Fruit fly (Drosophila melanogaster): Measurements from ENCODE around the gene TTLL3A.

The TTLL3A gene

DNA sequence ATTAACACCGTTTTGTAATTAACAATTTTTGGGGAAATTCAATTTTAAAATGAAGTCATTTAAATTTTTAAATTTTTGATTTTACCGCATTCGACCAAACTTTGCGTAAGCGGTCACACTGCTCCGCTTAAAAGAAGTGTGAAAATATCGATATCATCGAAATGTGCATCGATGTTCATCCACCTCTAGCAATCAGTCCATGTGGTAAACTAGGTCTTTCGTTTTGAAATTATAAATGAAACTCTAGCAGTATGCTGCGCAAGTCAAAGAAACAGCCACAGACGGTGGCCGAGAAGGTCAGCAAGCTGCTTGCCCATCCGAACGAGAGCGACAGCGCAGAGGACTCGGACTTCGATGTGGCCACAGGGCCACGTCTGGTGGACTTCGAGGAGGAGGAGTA lies 22.5 kb downstream of the TTLL3A start, which contains the start of gene Aatf (continued):
- TF ChIP-seq CG8290 (GFP tag; optimal IDR thresholded peaks at IDR 0.05) (no peak), CG8290 (tag; optimal IDR thresholded peaks at IDR 0.05) (no peak), Antp (GFP tag; optimal IDR thresholded peaks at IDR 0.05) (peak; percentile 13), D19A (tag; optimal IDR thresholded peaks at IDR 0.05) (no peak), HLH3B (GFP tag; IDR thresholded peaks at IDR 0.05) (no peak), CG10979 (tag; optimal IDR thresholded peaks at IDR 0.05) (no peak), ind (GFP tag; optimal IDR thresholded peaks at IDR 0.05) (no peak), Dfd (GFP tag; optimal IDR thresholded peaks at IDR 0.05) (no peak), Eip74EF (GFP tag; optimal IDR thresholded peaks at IDR 0.05) (no peak), br (optimal IDR thresholded peaks at IDR 0.05) (no peak), CG4282 (GFP tag; optimal IDR thresholded peaks at IDR 0.05) (no peak), sr (GFP tag; IDR thresholded peaks at IDR 0.05) (no peak), Ets97D (GFP tag; optimal IDR thresholded peaks at IDR 0.05) (peak; percentile 8), Lhr (GFP tag; optimal IDR thresholded peaks at IDR 0.05) (peak; percentile 24), CG11696 (GFP tag; IDR thresholded peaks at IDR 0.05) (no peak), CG12104 (GFP tag; optimal IDR thresholded peaks at IDR 0.05) (no peak), CG14050 (GFP tag; IDR thresholded peaks at IDR 0.05) (no peak), Usf (GFP tag; optimal IDR thresholded peaks at IDR 0.05) (no peak), sisA (GFP tag; IDR thresholded peaks at IDR 0.05) (no peak), sob (GFP tag; IDR thresholded peaks at IDR 0.05) (no peak), run (tag; optimal IDR thresholded peaks at IDR 0.05) (no peak), Dp (GFP tag; optimal IDR thresholded peaks at IDR 0.05) (peak; percentile 96), CG2202 (tag; optimal IDR thresholded peaks at IDR 0.05) (no peak), CG7357 (GFP tag; IDR thresholded peaks at IDR 0.05) (no peak), lab (GFP tag; optimal IDR thresholded peaks at IDR 0.05) (no peak), CG17186 (GFP tag; optimal IDR thresholded peaks at IDR 0.05) (peak; percentile 72), MBD-R2 (GFP tag; IDR thresholded peaks at IDR 0.05) (peak; percentile 84), CG7987 (GFP tag; optimal IDR thresholded peaks at IDR 0.05) (no peak), CG6765 (GFP tag; optimal IDR thresholded peaks at IDR 0.05) (no peak), CG9437 (GFP tag; optimal IDR thresholded peaks at IDR 0.05) (no peak), CG8944 (GFP tag; optimal IDR thresholded peaks at IDR 0.05) (no peak), CG9727 (GFP tag; optimal IDR thresholded peaks at IDR 0.05) (no peak), Myb (GFP tag; optimal IDR thresholded peaks at IDR 0.05) (peak; percentile 47), Med (GFP tag) (peak; percentile 81), h (optimal IDR thresholded peaks at IDR 0.05) (no peak), Dip2 (GFP tag; IDR thresholded peaks at IDR 0.05) (no peak), Bteb2 (GFP tag; optimal IDR thresholded peaks at IDR 0.05) (peak; percentile 15), NFAT (GFP tag; IDR thresholded peaks at IDR 0.05) (no peak), CG13775 (GFP tag; optimal IDR thresholded peaks at IDR 0.05) (no peak), CG7786 (GFP tag; optimal IDR thresholded peaks at IDR 0.05) (no peak), CTCF (GFP tag; optimal IDR thresholded peaks at IDR 0.05) (no peak), D19B (GFP tag; optimal IDR thresholded peaks at IDR 0.05) (no peak), CG9609 (GFP tag; optimal IDR thresholded peaks at IDR 0.05) (no peak), pho (GFP tag; optimal IDR thresholded peaks at IDR 0.05) (no peak), CG4360 (GFP tag; IDR thresholded peaks at IDR 0.05) (no peak), CG12236 (GFP tag; optimal IDR thresholded peaks at IDR 0.05) (no peak), sens (GFP tag) (peak; percentile 77), pnt (GFP tag; optimal IDR thresholded peaks at IDR 0.05) (no peak), tio (GFP tag; optimal IDR thresholded peaks at IDR 0.05) (no peak), NK7.1 (GFP tag; optimal IDR thresholded peaks at IDR 0.05) (no peak), Hr78 (GFP tag; optimal IDR thresholded peaks at IDR 0.05) (no peak), ssp (GFP tag; IDR thresholded peaks at IDR 0.05) (no peak), CG13424 (tag; optimal IDR thresholded peaks at IDR 0.05) (no peak), fd96Cb (tag; optimal IDR thresholded peaks at IDR 0.05) (no peak), Sox100B (GFP tag; optimal IDR thresholded peaks at IDR 0.05) (no peak)
